Worm (Caenorhabditis elegans) whole organism, young adult: Measurements from ENCODE around the gene srh-39.

ENCODE experiments used
- B0336.3 ChIP-seq: fragments of 200-800 bp; sonication (Bioruptor generic); IDR thresholded peaks from 2 replicates; pipeline ENCODE4 v1.3.6; 2022; ENCODE audit warnings: missing genetic modification characterization, missing compliant biosample characterization
- Y79H2A.3 ChIP-seq: fragments of 200-800 bp; sonication (Bioruptor generic); conservative IDR thresholded peaks from 2 replicates; pipeline ENCODE4 v1.3.6; 2022; ENCODE audit warnings: missing genetic modification reagents, missing genetic modification characterization, missing compliant biosample characterization

ce11 chrII:7716112-7716511 lies 49.2 kb downstream of the srh-39 start:
- TF ChIP-seq Y79H2A.3 (no peak), B0336.3 (GFP tag; lab: Robert Waterston, UW) (no peak)
